Fruit fly (Drosophila melanogaster) whole organism, embryonic: ENCODE measurements around the gene Osi12.

Experiments
- Asciz ChIP-seq: fragments of 200-800 bp; sonication (Bioruptor generic); optimal IDR thresholded peaks from 2 replicates; lab custom pipeline; 2017; ENCODE audit warnings: missing biosample characterization, mild to moderate bottlenecking, missing genetic modification characterization, missing genetic modification reagents
- CG10209 ChIP-seq: fragments of 200-800 bp; sonication (Bioruptor generic); optimal IDR thresholded peaks from 3 replicates; lab custom pipeline; 2017; ENCODE audit warnings: missing biosample characterization, mild to moderate bottlenecking, missing genetic modification characterization, missing genetic modification reagents
- CG10267 ChIP-seq: fragments of 200-800 bp; sonication (Bioruptor generic); optimal IDR thresholded peaks from 2 replicates; lab custom pipeline; 2018; ENCODE audit warnings: missing biosample characterization, mild to moderate bottlenecking, missing genetic modification characterization, moderate library complexity
- CG11085 ChIP-seq: fragments of 200-800 bp; sonication (Bioruptor generic); IDR thresholded peaks from 2 replicates; pipeline ENCODE4 v1.3.6; 2022; ENCODE audit warnings: missing biosample characterization, missing genetic modification characterization
- CG12391 ChIP-seq: fragments of 200-800 bp; sonication (Bioruptor generic); optimal IDR thresholded peaks from 3 replicates; lab custom pipeline; 2018; ENCODE audit warnings: missing biosample characterization, mild to moderate bottlenecking, missing genetic modification characterization, moderate library complexity
- CG12659 ChIP-seq: fragments of 200-800 bp; sonication (Bioruptor generic); optimal IDR thresholded peaks from 3 replicates; lab custom pipeline; 2017; ENCODE audit warnings: mild to moderate bottlenecking, missing biosample characterization, missing genetic modification reagents, missing genetic modification characterization
- CG13424 ChIP-seq: fragments of 200-800 bp; sonication (Bioruptor generic); optimal IDR thresholded peaks from 2 replicates; lab custom pipeline; 2019; ENCODE audit warnings: missing biosample characterization, mild to moderate bottlenecking, missing genetic modification characterization, moderate library complexity
- CG17359 ChIP-seq: fragments of 200-800 bp; sonication (Bioruptor generic); optimal IDR thresholded peaks from 3 replicates; lab custom pipeline; 2018; ENCODE audit warnings: missing biosample characterization, mild to moderate bottlenecking, missing genetic modification characterization, moderate library complexity
- CG17361 ChIP-seq: fragments of 200-800 bp; sonication (Bioruptor generic); IDR thresholded peaks from 3 replicates; pipeline ENCODE4 v1.3.6; 2022; ENCODE audit warnings: missing biosample characterization, missing genetic modification characterization
- CG17385 ChIP-seq: fragments of 200-800 bp; sonication (Bioruptor generic); optimal IDR thresholded peaks from 3 replicates; lab custom pipeline; 2018; ENCODE audit warnings: missing biosample characterization, mild to moderate bottlenecking, missing genetic modification characterization
- CG17829 ChIP-seq: fragments of 200-800 bp; optimal IDR thresholded peaks from 2 replicates; lab custom pipeline; 2019; ENCODE audit warnings: missing biosample characterization, mild to moderate bottlenecking, missing genetic modification characterization, moderate library complexity
- CG2678 ChIP-seq: fragments of 200-800 bp; sonication (Bioruptor generic); optimal IDR thresholded peaks from 3 replicates; lab custom pipeline; 2019; ENCODE audit warnings: missing biosample characterization, mild to moderate bottlenecking, missing genetic modification characterization, moderate library complexity
- CG2712 ChIP-seq: fragments of 200-800 bp; optimal IDR thresholded peaks from 3 replicates; lab custom pipeline; 2019; ENCODE audit warnings: missing biosample characterization, mild to moderate bottlenecking, missing genetic modification characterization, moderate library complexity
- CG2889 ChIP-seq: fragments of 200-800 bp; sonication (Bioruptor generic); IDR thresholded peaks from 3 replicates; pipeline ENCODE4 v1.3.6; 2022; ENCODE audit warnings: missing biosample characterization, missing genetic modification characterization
- CG30020 ChIP-seq: fragments of 200-800 bp; optimal IDR thresholded peaks from 2 replicates; lab custom pipeline; 2019; ENCODE audit warnings: missing biosample characterization, mild to moderate bottlenecking, missing genetic modification characterization, moderate library complexity
- CG30403 ChIP-seq: fragments of 200-800 bp; sonication (Bioruptor generic); optimal IDR thresholded peaks from 3 replicates; lab custom pipeline; 2016; ENCODE audit warnings: missing biosample characterization, missing genetic modification characterization
- CG31441 ChIP-seq: fragments of 200-800 bp; sonication (Bioruptor generic); IDR thresholded peaks from 2 replicates; pipeline ENCODE4 v1.3.6; 2022; ENCODE audit warnings: missing biosample characterization, missing genetic modification characterization
- CG3407 ChIP-seq: fragments of 200-800 bp; sonication (Bioruptor generic); optimal IDR thresholded peaks from 2 replicates; lab custom pipeline; 2018; ENCODE audit warnings: missing biosample characterization, mild to moderate bottlenecking, missing genetic modification characterization
- CG4424 ChIP-seq: fragments of 200-800 bp; sonication (Bioruptor generic); optimal IDR thresholded peaks from 3 replicates; lab custom pipeline; 2016; ENCODE audit warnings: missing biosample characterization, missing genetic modification characterization
- CG6254 ChIP-seq: fragments of 200-800 bp; sonication (Bioruptor generic); optimal IDR thresholded peaks from 3 replicates; lab custom pipeline; 2017; ENCODE audit warnings: mild to moderate bottlenecking, missing biosample characterization, missing genetic modification reagents, missing genetic modification characterization
- CG7745 ChIP-seq: fragments of 200-800 bp; sonication (Bioruptor generic); optimal IDR thresholded peaks from 2 replicates; lab custom pipeline; 2018; ENCODE audit warnings: missing biosample characterization, mild to moderate bottlenecking, missing genetic modification characterization, moderate library complexity
- CG7839 ChIP-seq: fragments of 200-800 bp; sonication (Bioruptor generic); optimal IDR thresholded peaks from 3 replicates; lab custom pipeline; 2018; ENCODE audit warnings: missing biosample characterization, mild to moderate bottlenecking, missing genetic modification characterization, moderate library complexity
- CG7963 ChIP-seq: fragments of 200-800 bp; sonication (Bioruptor generic); IDR thresholded peaks from 3 replicates; pipeline ENCODE4 v1.3.6; 2022; ENCODE audit warnings: missing biosample characterization, missing genetic modification characterization; ENCODE audit not compliant: partially characterized antibody
- D19A ChIP-seq: fragments of 200-800 bp; optimal IDR thresholded peaks from 3 replicates; lab custom pipeline; 2019; ENCODE audit warnings: missing biosample characterization, mild to moderate bottlenecking, missing genetic modification characterization, moderate library complexity
- Oli ChIP-seq: fragments of 200-800 bp; sonication (Bioruptor generic); optimal IDR thresholded peaks from 2 replicates; lab custom pipeline; 2018; ENCODE audit warnings: missing biosample characterization, mild to moderate bottlenecking, missing genetic modification characterization, moderate library complexity
- Rx ChIP-seq: fragments of 200-800 bp; sonication (Bioruptor generic); IDR thresholded peaks from 2 replicates; pipeline ENCODE4 v1.3.6; 2022; ENCODE audit warnings: missing biosample characterization, missing genetic modification characterization
- Sox100B ChIP-seq: fragments of 200-800 bp; sonication (Bioruptor generic); optimal IDR thresholded peaks from 3 replicates; lab custom pipeline; 2018; ENCODE audit warnings: missing biosample characterization, mild to moderate bottlenecking, missing genetic modification characterization
- Sox102F ChIP-seq: fragments of 200-800 bp; sonication (Bioruptor generic); optimal IDR thresholded peaks from 2 replicates; lab custom pipeline; 2018; ENCODE audit warnings: missing biosample characterization, mild to moderate bottlenecking, missing genetic modification characterization, moderate library complexity
- Xrp1 ChIP-seq: fragments of 200-800 bp; sonication (Bioruptor generic); IDR thresholded peaks from 2 replicates; pipeline ENCODE4 v1.3.6; 2022; ENCODE audit warnings: missing biosample characterization, missing genetic modification characterization
- ab ChIP-seq: fragments of 200-800 bp; sonication (Bioruptor generic); optimal IDR thresholded peaks from 2 replicates; lab custom pipeline; 2016; ENCODE audit warnings: missing biosample characterization, missing genetic modification characterization
- az2 ChIP-seq: fragments of 200-800 bp; sonication (Bioruptor generic); optimal IDR thresholded peaks from 3 replicates; lab custom pipeline; 2016; ENCODE audit warnings: missing biosample characterization, missing genetic modification characterization
- bsh ChIP-seq, 2 experiments: fragments of 200-800 bp; sonication (Bioruptor generic); optimal IDR thresholded peaks; 2 replicates each; lab custom pipeline; 2017 to 2018; ENCODE audit warnings: mild to moderate bottlenecking in 2 of 2, missing biosample characterization in 2 of 2, missing genetic modification characterization in 2 of 2, moderate library complexity in 1 of 2
- corto ChIP-seq: fragments of 200-800 bp; sonication (Bioruptor generic); optimal IDR thresholded peaks from 2 replicates; lab custom pipeline; 2016; ENCODE audit warnings: missing biosample characterization, mild to moderate bottlenecking, missing genetic modification characterization, moderate library complexity
- disco-r ChIP-seq: fragments of 200-800 bp; sonication (Bioruptor generic); optimal IDR thresholded peaks from 2 replicates; lab custom pipeline; 2016; ENCODE audit warnings: missing biosample characterization, missing genetic modification characterization
- emc ChIP-seq: fragments of 200-800 bp; sonication (Bioruptor generic); optimal IDR thresholded peaks from 2 replicates; lab custom pipeline; 2016; ENCODE audit warnings: missing biosample characterization, missing genetic modification characterization
- ewg ChIP-seq: fragments of 200-800 bp; sonication (Bioruptor generic); optimal IDR thresholded peaks from 3 replicates; lab custom pipeline; 2017; ENCODE audit warnings: mild to moderate bottlenecking, missing biosample characterization, missing genetic modification reagents, missing genetic modification characterization
- grau ChIP-seq: fragments of 200-800 bp; optimal IDR thresholded peaks from 3 replicates; lab custom pipeline; 2019; ENCODE audit warnings: missing biosample characterization, mild to moderate bottlenecking, missing genetic modification characterization, moderate library complexity
- ken ChIP-seq: fragments of 200-800 bp; sonication (Bioruptor generic); IDR thresholded peaks from 3 replicates; pipeline ENCODE4 v1.3.6; 2022; ENCODE audit warnings: missing biosample characterization, missing genetic modification characterization
- lola ChIP-seq, 3 experiments: fragments of >200 bp in 2 of 3; fragments of 200-800 bp in 1 of 3; sonication (Bioruptor generic) in 1 of 3; optimal IDR thresholded peaks; 2 replicates each; lab custom pipeline; 2017 to 2019; ENCODE audit warnings: missing biosample characterization in 3 of 3, missing genetic modification characterization in 3 of 3, mild to moderate bottlenecking in 1 of 3, moderate library complexity in 1 of 3
- nerfin-1 ChIP-seq: fragments of 200-800 bp; sonication (Bioruptor generic); optimal IDR thresholded peaks from 3 replicates; lab custom pipeline; 2019; ENCODE audit warnings: missing biosample characterization, mild to moderate bottlenecking, missing genetic modification characterization, moderate library complexity
- nmo ChIP-seq: fragments of 200-800 bp; sonication (Bioruptor generic); optimal IDR thresholded peaks from 2 replicates; lab custom pipeline; 2018; ENCODE audit warnings: missing biosample characterization, mild to moderate bottlenecking, missing genetic modification characterization, moderate library complexity
- pfk ChIP-seq: fragments of 200-800 bp; sonication (Bioruptor generic); optimal IDR thresholded peaks from 2 replicates; lab custom pipeline; 2018; ENCODE audit warnings: missing biosample characterization, mild to moderate bottlenecking, missing genetic modification characterization, moderate library complexity
- phol ChIP-seq: fragments of 200-800 bp; sonication (Bioruptor generic); optimal IDR thresholded peaks from 3 replicates; lab custom pipeline; 2018; ENCODE audit warnings: missing biosample characterization, mild to moderate bottlenecking, missing genetic modification characterization, moderate library complexity
- row ChIP-seq: fragments of 200-800 bp; sonication (Bioruptor generic); IDR thresholded peaks from 3 replicates; pipeline ENCODE4 v1.3.6; 2022; ENCODE audit warnings: missing biosample characterization, missing genetic modification characterization
- sc ChIP-seq, 3 experiments: fragments of >200 bp in 2 of 3; fragments of 200-800 bp in 1 of 3; sonication (Bioruptor generic) in 1 of 3; optimal IDR thresholded peaks; 2 replicates in 2 of 3; 3 replicates in 1 of 3; lab custom pipeline; 2017; ENCODE audit warnings: mild to moderate bottlenecking in 1 of 3, missing biosample characterization in 1 of 3, missing genetic modification characterization in 1 of 3, missing genetic modification reagents in 1 of 3
- sens ChIP-seq: fragments of 200-800 bp; sonication (Bioruptor generic); peaks from one replicate; lab custom pipeline; 2016; ENCODE audit warnings: missing biosample characterization, missing genetic modification characterization
- trem ChIP-seq: fragments of 200-800 bp; optimal IDR thresholded peaks from 3 replicates; lab custom pipeline; 2019; ENCODE audit warnings: missing biosample characterization, mild to moderate bottlenecking, missing genetic modification characterization, moderate library complexity
- ttk ChIP-seq: fragments of 200-800 bp; sonication (Bioruptor generic); IDR thresholded peaks from 2 replicates; pipeline ENCODE4 v2.1.2; 2022; ENCODE audit warnings: missing biosample characterization, missing genetic modification characterization
- wdn ChIP-seq: fragments of 200-800 bp; sonication (Bioruptor generic); IDR thresholded peaks from 2 replicates; pipeline ENCODE4 v1.3.6; 2022; ENCODE audit warnings: missing biosample characterization, missing genetic modification characterization

Osi12 gene

DNA sequence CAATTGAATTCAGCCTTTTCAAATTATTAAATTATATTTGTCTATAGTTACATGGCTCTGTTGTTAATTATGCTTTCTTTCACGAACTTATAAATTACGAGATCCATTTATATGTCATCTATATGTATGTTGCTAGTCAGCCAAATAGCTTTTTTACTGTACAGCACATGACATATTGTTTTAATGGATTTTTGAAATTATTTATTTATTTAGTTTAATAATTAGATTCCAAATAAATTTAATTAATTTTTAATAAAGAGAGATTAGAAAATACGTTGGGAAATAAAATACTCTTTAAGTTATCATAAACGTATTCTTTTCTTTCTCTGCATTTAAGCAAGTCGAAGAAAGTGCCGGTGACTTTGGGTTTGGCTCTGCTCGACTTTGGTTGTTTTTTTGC is 37.0 kb upstream of the Osi12 start (continued):
- TF ChIP-seq CG2712 (tag; lab: Kevin White, UChicago), result peak; percentile 69
- peak; percentile 66 for TF ChIP-seq CG2678 (tag; lab: Kevin White, UChicago)
- peak; percentile 16 for TF ChIP-seq trem (tag; lab: Kevin White, UChicago)
- TF ChIP-seq ewg (GFP tag; lab: Kevin White, UChicago), result peak; percentile 29
- peak; percentile 25 for TF ChIP-seq Asciz (GFP tag; lab: Kevin White, UChicago)
- TF ChIP-seq sens (GFP tag; lab: Kevin White, UChicago), result peak; percentile 63
- peak; percentile 52 for TF ChIP-seq CG13424 (tag; lab: Kevin White, UChicago)
- TF ChIP-seq bsh (GFP tag; optimal IDR thresholded peaks at IDR 0.05; lab: Kevin White, UChicago), result peak in 1 of 2 experiments; percentile 59
- no peak for TF ChIP-seq pfk (GFP tag; lab: Kevin White, UChicago)
- TF ChIP-seq disco-r (GFP tag; lab: Kevin White, UChicago), result no peak
- TF ChIP-seq Sox100B (GFP tag; lab: Kevin White, UChicago), result peak; percentile 73
- TF ChIP-seq CG12391 (tag; lab: Kevin White, UChicago), result peak; percentile 45
- peak; percentile 32 for TF ChIP-seq CG3407 (GFP tag; lab: Kevin White, UChicago)
- TF ChIP-seq corto (GFP tag; lab: Kevin White, UChicago), result no peak
- 0 out of 3 replicates have a peak, but pooled peaks have one; percentile 20 for TF ChIP-seq row (GFP tag; lab: Robert Waterston, UW)
- TF ChIP-seq Xrp1 (GFP tag; lab: Robert Waterston, UW), result 0 out of 2 replicates have a peak, but pooled peaks have one; percentile 7
- TF ChIP-seq CG31441 (GFP tag; lab: Robert Waterston, UW), result peak; percentile 72
- TF ChIP-seq nerfin-1 (tag; lab: Kevin White, UChicago), result peak; percentile 16
- TF ChIP-seq CG7745, result no peak
- TF ChIP-seq CG7963 (GFP tag; lab: Robert Waterston, UW), result no peak
- TF ChIP-seq az2 (GFP tag; lab: Kevin White, UChicago), result peak; percentile 5
- peak; percentile 6 for TF ChIP-seq CG30020 (tag; lab: Kevin White, UChicago)
- TF ChIP-seq CG2889 (GFP tag; lab: Robert Waterston, UW), result no peak
- peak; percentile 52 for TF ChIP-seq D19A (tag; lab: Kevin White, UChicago)
- peak in 1 of 3 experiments; percentile 42 for TF ChIP-seq lola (GFP tag; optimal IDR thresholded peaks at IDR 0.05; lab: Kevin White, UChicago)
- TF ChIP-seq grau (tag; lab: Kevin White, UChicago), result peak; percentile 35
- peak; percentile 6 for TF ChIP-seq CG12659
- TF ChIP-seq sc (optimal IDR thresholded peaks at IDR 0.05; lab: Kevin White, UChicago), result no peak
- TF ChIP-seq sc (GFP tag; optimal IDR thresholded peaks at IDR 0.05; lab: Kevin White, UChicago), result peak; percentile 27
- peak; percentile 34 for TF ChIP-seq Oli
- TF ChIP-seq CG10209 (GFP tag; lab: Kevin White, UChicago), result peak; percentile 14
- TF ChIP-seq CG11085 (GFP tag; lab: Robert Waterston, UW), result no peak
- peak; percentile 72 for TF ChIP-seq Sox102F (GFP tag; lab: Kevin White, UChicago)
- peak; percentile 51 for TF ChIP-seq CG17359 (tag; lab: Kevin White, UChicago)
- no peak for TF ChIP-seq ab (GFP tag; lab: Kevin White, UChicago)
- TF ChIP-seq CG17385 (GFP tag; lab: Kevin White, UChicago), result peak; percentile 15
- peak; percentile 29 for TF ChIP-seq CG10267
- no peak for TF ChIP-seq Rx (GFP tag; lab: Robert Waterston, UW)
- peak; percentile 82 for TF ChIP-seq CG17361 (GFP tag; lab: Robert Waterston, UW)
- TF ChIP-seq CG4424 (GFP tag; lab: Kevin White, UChicago), result peak; percentile 24
- peak; percentile 47 for TF ChIP-seq CG7839 (tag; lab: Kevin White, UChicago)
- TF ChIP-seq CG30403 (GFP tag; lab: Kevin White, UChicago), result peak; percentile 20
- TF ChIP-seq CG6254, result peak; percentile 32
- TF ChIP-seq nmo (GFP tag; lab: Kevin White, UChicago), result peak; percentile 71
- peak; percentile 36 for TF ChIP-seq CG17829 (tag; lab: Kevin White, UChicago)
- no peak for TF ChIP-seq ttk
- TF ChIP-seq ken (GFP tag; lab: Robert Waterston, UW), result 0 out of 3 replicates have a peak, but pooled peaks have one; percentile 23
- TF ChIP-seq emc (GFP tag; lab: Kevin White, UChicago), result no peak
- TF ChIP-seq phol, result peak; percentile 72
- TF ChIP-seq wdn (GFP tag; lab: Robert Waterston, UW), result no peak
